Worm (Caenorhabditis elegans) whole organism, L1 larva: ENCODE results near the gene R03G8.6.

Experiments used
- aly-2 ChIP-seq: fragments of 150-350 bp; optimal IDR thresholded peaks from 2 replicates; lab custom pipeline; 2014; ENCODE audit warnings: missing biosample characterization, missing genetic modification characterization
- ama-1 ChIP-seq: fragments of 150-350 bp; optimal IDR thresholded peaks from 2 replicates; lab custom pipeline; 2014
- blmp-1 ChIP-seq: fragments of 150-350 bp; optimal IDR thresholded peaks from 2 replicates; lab custom pipeline; 2014; ENCODE audit warnings: missing biosample characterization, missing genetic modification characterization
- ceh-8 ChIP-seq: fragments of 200-800 bp; sonication (Bioruptor generic); optimal IDR thresholded peaks from 2 replicates; lab custom pipeline; 2018; ENCODE audit warnings: mild to moderate bottlenecking, missing genetic modification characterization, moderate library complexity, missing compliant biosample characterization
- ceh-82 ChIP-seq, 3 experiments: fragments of 150-350 bp in 1 of 3; sonication (generic microtip) in 2 of 3; optimal IDR thresholded peaks; 2 replicates each; lab custom pipeline; 2014 to 2017; ENCODE audit warnings: missing biosample characterization in 3 of 3, missing genetic modification characterization in 3 of 3
- ceh-88 ChIP-seq: fragments of 200-800 bp; sonication (Bioruptor generic); IDR thresholded peaks from 2 replicates; pipeline ENCODE4 v1.3.6; 2022; ENCODE audit warnings: missing genetic modification characterization, missing compliant biosample characterization
- ceh-90 ChIP-seq: sonication (generic microtip); optimal IDR thresholded peaks from 2 replicates; lab custom pipeline; 2016; ENCODE audit warnings: missing genetic modification characterization, missing compliant biosample characterization
- dsc-1 ChIP-seq: sonication (generic microtip); optimal IDR thresholded peaks from 2 replicates; lab custom pipeline; 2016; ENCODE audit warnings: mild to moderate bottlenecking, missing genetic modification characterization, missing compliant biosample characterization
- efl-1 ChIP-seq, 4 experiments: fragments of 150-350 bp; optimal IDR thresholded peaks in 3 of 4; peaks in 1 of 4; 1 replicate in 1 of 4; 2 replicates in 3 of 4; lab custom pipeline; 2014; ENCODE audit warnings: missing biosample characterization in 2 of 4, missing genetic modification characterization in 2 of 4, missing genetic modification reagents in 2 of 4
- efl-3 ChIP-seq: fragments of 200-800 bp; sonication (Bioruptor generic); optimal IDR thresholded peaks from 2 replicates; lab custom pipeline; 2018; ENCODE audit warnings: mild to moderate bottlenecking, missing genetic modification characterization, missing compliant biosample characterization
- egl-27 ChIP-seq, 2 experiments: fragments of 150-350 bp in 1 of 2; sonication (generic microtip); optimal IDR thresholded peaks; 3 replicates each; lab custom pipeline; 2017 to 2018; ENCODE audit warnings: missing biosample characterization in 2 of 2, missing genetic modification characterization in 2 of 2, missing genetic modification reagents in 2 of 2
- elt-2 ChIP-seq: sonication (generic microtip); optimal IDR thresholded peaks from 2 replicates; lab custom pipeline; 2016; ENCODE audit warnings: missing genetic modification characterization, mild to moderate bottlenecking, inconsistent platforms, missing compliant biosample characterization, missing genetic modification reagents
- ets-5 ChIP-seq: fragments of 200-800 bp; sonication (Bioruptor generic); IDR thresholded peaks from 2 replicates; pipeline ENCODE4 v1.3.6; 2022; ENCODE audit warnings: missing genetic modification characterization, missing compliant biosample characterization
- fkh-4 ChIP-seq: sonication (generic microtip); optimal IDR thresholded peaks from 2 replicates; lab custom pipeline; 2016; ENCODE audit warnings: missing compliant biosample characterization, missing genetic modification characterization, borderline replicate concordance
- fkh-8 ChIP-seq: sonication (generic microtip); optimal IDR thresholded peaks from 2 replicates; lab custom pipeline; 2016; ENCODE audit warnings: mild to moderate bottlenecking, missing genetic modification characterization, missing compliant biosample characterization
- hlh-17 ChIP-seq: fragments of 200-800 bp; sonication (Bioruptor generic); optimal IDR thresholded peaks from 2 replicates; lab custom pipeline; 2018; ENCODE audit warnings: missing genetic modification characterization, mild to moderate bottlenecking, missing compliant biosample characterization, moderate library complexity, borderline replicate concordance
- irx-1 ChIP-seq: sonication (generic microtip); optimal IDR thresholded peaks from 2 replicates; lab custom pipeline; 2016; ENCODE audit warnings: missing genetic modification characterization, missing compliant biosample characterization
- isw-1 ChIP-seq: fragments of 200-800 bp; sonication (Bioruptor generic); IDR thresholded peaks from 2 replicates; pipeline ENCODE4 v1.3.6; 2022; ENCODE audit warnings: missing genetic modification characterization, missing compliant biosample characterization
- jun-1 ChIP-seq: fragments of 150-350 bp; optimal IDR thresholded peaks from 2 replicates; lab custom pipeline; 2014; ENCODE audit warnings: missing biosample characterization, missing genetic modification reagents, missing genetic modification characterization
- lin-13 ChIP-seq: fragments of 150-350 bp; optimal IDR thresholded peaks from 2 replicates; lab custom pipeline; 2014; ENCODE audit warnings: missing biosample characterization, missing genetic modification reagents, missing genetic modification characterization
- lin-14 ChIP-seq: fragments of 200-800 bp; sonication (Bioruptor generic); optimal IDR thresholded peaks from 2 replicates; lab custom pipeline; 2018; ENCODE audit warnings: mild to moderate bottlenecking, missing genetic modification characterization, moderate library complexity, missing compliant biosample characterization
- lin-35 ChIP-seq, 2 experiments: fragments of 150-350 bp; optimal IDR thresholded peaks; 2 replicates each; lab custom pipeline; 2014; ENCODE audit warnings: missing biosample characterization in 2 of 2, missing genetic modification characterization in 2 of 2, missing genetic modification reagents in 2 of 2
- lir-3 ChIP-seq: sonication (generic microtip); optimal IDR thresholded peaks from 2 replicates; lab custom pipeline; 2016; ENCODE audit warnings: mild to moderate bottlenecking, missing genetic modification characterization, moderate library complexity, missing compliant biosample characterization; ENCODE audit not compliant: poor library complexity
- lsy-2 ChIP-seq, 2 experiments: fragments of 150-350 bp; optimal IDR thresholded peaks; 2 replicates each; lab custom pipeline; 2014; ENCODE audit warnings: missing biosample characterization in 2 of 2, missing genetic modification characterization in 2 of 2
- mdl-1 ChIP-seq, 2 experiments: fragments of 150-350 bp; optimal IDR thresholded peaks; 2 replicates each; lab custom pipeline; 2014 to 2017; ENCODE audit warnings: missing biosample characterization in 2 of 2, missing genetic modification characterization in 2 of 2, inconsistent platforms in 1 of 2
- mef-2 ChIP-seq: fragments of 150-350 bp; optimal IDR thresholded peaks from 2 replicates; lab custom pipeline; 2014; ENCODE audit warnings: missing biosample characterization, missing genetic modification characterization
- mep-1 ChIP-seq: fragments of 150-350 bp; optimal IDR thresholded peaks from 2 replicates; lab custom pipeline; 2014; ENCODE audit warnings: missing biosample characterization, missing genetic modification characterization
- nhr-20 ChIP-seq: sonication (generic microtip); optimal IDR thresholded peaks from 2 replicates; lab custom pipeline; 2016; ENCODE audit warnings: mild to moderate bottlenecking, missing genetic modification characterization, missing compliant biosample characterization
- nhr-28 ChIP-seq: fragments of 150-350 bp; optimal IDR thresholded peaks from 2 replicates; lab custom pipeline; 2014; ENCODE audit warnings: missing biosample characterization, missing genetic modification characterization
- nhr-47 ChIP-seq: sonication (generic microtip); optimal IDR thresholded peaks from 2 replicates; lab custom pipeline; 2016; ENCODE audit warnings: mild to moderate bottlenecking, missing genetic modification characterization, moderate library complexity, missing compliant biosample characterization
- nhr-71 ChIP-seq: sonication (generic microtip); optimal IDR thresholded peaks from 2 replicates; lab custom pipeline; 2016; ENCODE audit warnings: mild to moderate bottlenecking, missing genetic modification characterization, moderate library complexity, missing compliant biosample characterization
- nhr-76 ChIP-seq: sonication (generic microtip); optimal IDR thresholded peaks from 2 replicates; lab custom pipeline; 2017; ENCODE audit warnings: missing biosample characterization, missing genetic modification characterization
- nhr-77 ChIP-seq: fragments of 150-350 bp; optimal IDR thresholded peaks from 2 replicates; lab custom pipeline; 2014; ENCODE audit warnings: missing biosample characterization, missing genetic modification characterization
- nhr-85 ChIP-seq: sonication (generic microtip); peaks from one replicate; lab custom pipeline; 2016; ENCODE audit warnings: missing genetic modification characterization, inconsistent platforms, missing compliant biosample characterization
- pag-3 ChIP-seq: sonication (generic microtip); optimal IDR thresholded peaks from 2 replicates; lab custom pipeline; 2017; ENCODE audit warnings: missing genetic modification characterization, mild to moderate bottlenecking, missing compliant biosample characterization, antibody characterized with exemption, borderline replicate concordance; ENCODE audit not compliant: insufficient read depth
- pax-3 ChIP-seq: fragments of 200-800 bp; sonication (Bioruptor generic); optimal IDR thresholded peaks from 2 replicates; lab custom pipeline; 2018; ENCODE audit warnings: mild to moderate bottlenecking, missing genetic modification characterization, moderate library complexity, missing compliant biosample characterization
- skn-1 ChIP-seq: fragments of 150-350 bp; optimal IDR thresholded peaks from 2 replicates; lab custom pipeline; 2014; ENCODE audit warnings: missing biosample characterization, missing genetic modification characterization
- sptf-1 ChIP-seq: fragments of 150-350 bp; optimal IDR thresholded peaks from 2 replicates; lab custom pipeline; 2014; ENCODE audit warnings: missing biosample characterization, missing genetic modification characterization
- sup-37 ChIP-seq: fragments of 200-800 bp; sonication (Bioruptor generic); optimal IDR thresholded peaks from 2 replicates; lab custom pipeline; 2018; ENCODE audit warnings: mild to moderate bottlenecking, missing genetic modification characterization, missing compliant biosample characterization
- swsn-7 ChIP-seq: sonication (generic microtip); optimal IDR thresholded peaks from 2 replicates; lab custom pipeline; 2016; ENCODE audit warnings: missing genetic modification characterization, missing compliant biosample characterization
- unc-130 ChIP-seq: fragments of 150-350 bp; optimal IDR thresholded peaks from 2 replicates; lab custom pipeline; 2017; ENCODE audit warnings: missing biosample characterization, missing genetic modification characterization, inconsistent platforms
- unc-62 ChIP-seq: fragments of 150-350 bp; optimal IDR thresholded peaks from 2 replicates; lab custom pipeline; 2014; ENCODE audit warnings: missing biosample characterization, missing genetic modification reagents, missing genetic modification characterization
- unc-86 ChIP-seq: sonication (generic microtip); optimal IDR thresholded peaks from 2 replicates; lab custom pipeline; 2016; ENCODE audit warnings: missing genetic modification characterization, missing compliant biosample characterization
- ztf-11 ChIP-seq, 2 experiments: sonication (generic microtip); optimal IDR thresholded peaks; 2 replicates each; lab custom pipeline; 2016 to 2017; ENCODE audit warnings: missing genetic modification characterization in 2 of 2, missing biosample characterization in 1 of 2, missing compliant biosample characterization in 1 of 2
- ztf-4 ChIP-seq: fragments of 150-350 bp; optimal IDR thresholded peaks from 2 replicates; lab custom pipeline; 2014; ENCODE audit warnings: missing biosample characterization, missing genetic modification characterization

R03G8.6 gene

ce11 chrX:13144975-13145618 is 44.8 kb upstream of the R03G8.6 start (continued):
- TF ChIP-seq nhr-76 (tag; lab: Kevin White, UChicago) (peak; percentile 52), blmp-1 (tag; lab: Kevin White, UChicago) (peak; percentile 83), ceh-90 (tag; lab: Kevin White, UChicago) (no peak), ceh-88 (GFP tag; lab: Robert Waterston, UW) (peak; percentile 84), nhr-85 (tag; lab: Kevin White, UChicago) (peak; percentile 97), unc-62 (GFP tag; lab: Kevin White, UChicago) (no peak), dsc-1 (tag; lab: Kevin White, UChicago) (peak; percentile 98), lin-13 (peak; percentile 94), ceh-8 (GFP tag; lab: Kevin White, UChicago) (peak; percentile 83)

- TF ChIP-seq aly-2 (tag; lab: Kevin White, UChicago) = peak; percentile 2
- peak; percentile 83 for TF ChIP-seq nhr-85 (tag; lab: Kevin White, UChicago)
- peak in 1 of 2 experiments; percentile 17 for TF ChIP-seq efl-1 (optimal IDR thresholded peaks at IDR 0.05; lab: Kevin White, UChicago)
- peak in 1 of 2 experiments; percentile 85 for TF ChIP-seq efl-1 (GFP tag; optimal IDR thresholded peaks at IDR 0.05 in 1 of 2; lab: Kevin White, UChicago)
- TF ChIP-seq pax-3 (tag; lab: Kevin White, UChicago) = no peak
- TF ChIP-seq sptf-1 (tag; lab: Kevin White, UChicago) = no peak
- no peak for TF ChIP-seq blmp-1 (tag; lab: Kevin White, UChicago)
- TF ChIP-seq lin-14 (GFP tag; lab: Kevin White, UChicago) = peak; percentile 84
- TF ChIP-seq pag-3 (tag; lab: Kevin White, UChicago) = no peak
- peak; percentile 42 for TF ChIP-seq nhr-20
- no peak for TF ChIP-seq unc-86 (tag; lab: Kevin White, UChicago)
- no peak for TF ChIP-seq ceh-88 (GFP tag; lab: Robert Waterston, UW)
- peak in 1 of 2 experiments; percentile 4 for TF ChIP-seq lsy-2 (tag; optimal IDR thresholded peaks at IDR 0.05; lab: Kevin White, UChicago)
- peak; percentile 45 for TF ChIP-seq hlh-17 (GFP tag; lab: Kevin White, UChicago)
- peak in 1 of 2 experiments; percentile 66 for TF ChIP-seq ztf-11 (tag; optimal IDR thresholded peaks at IDR 0.05; lab: Kevin White, UChicago)
- TF ChIP-seq mep-1 = no peak
- TF ChIP-seq ets-5 = no peak
- peak; percentile 58 for TF ChIP-seq elt-2 (tag; lab: Kevin White, UChicago)
- TF ChIP-seq jun-1 = peak; percentile 29
- TF ChIP-seq unc-130 (tag; lab: Kevin White, UChicago) = no peak
- TF ChIP-seq ztf-4 (tag; lab: Kevin White, UChicago) = peak; percentile 5
- no peak for TF ChIP-seq egl-27 (tag; optimal IDR thresholded peaks at IDR 0.05; lab: Kevin White, UChicago)
- peak; percentile 53 for TF ChIP-seq sup-37
- peak; percentile 5 for TF ChIP-seq skn-1
- no peak for TF ChIP-seq efl-3 (GFP tag; lab: Kevin White, UChicago)
- TF ChIP-seq nhr-47 (tag; lab: Kevin White, UChicago) = peak; percentile 1
- TF ChIP-seq ama-1 (lab: Kevin White, UChicago) = peak; percentile 66
- TF ChIP-seq fkh-8 (tag; lab: Kevin White, UChicago) = peak; percentile 37
- no peak; the same call in 1 of the 2 replicates for TF ChIP-seq isw-1 (GFP tag; lab: Robert Waterston, UW)
- peak; percentile 57 for TF ChIP-seq nhr-71 (tag; lab: Kevin White, UChicago)
- no peak for TF ChIP-seq unc-62 (GFP tag; lab: Kevin White, UChicago)
- TF ChIP-seq irx-1 = no peak
- peak in 1 of 3 experiments; percentile 20 for TF ChIP-seq ceh-82 (tag; optimal IDR thresholded peaks at IDR 0.05; lab: Kevin White, UChicago)
- no peak for TF ChIP-seq nhr-28 (tag; lab: Kevin White, UChicago)
- TF ChIP-seq fkh-4 = no peak
- peak; percentile 23 for TF ChIP-seq swsn-7 (tag; lab: Kevin White, UChicago)
- no peak for TF ChIP-seq mef-2 (tag; lab: Kevin White, UChicago)
- no peak for TF ChIP-seq lin-35 (GFP tag; optimal IDR thresholded peaks at IDR 0.05; lab: Kevin White, UChicago)
- TF ChIP-seq ceh-8 (GFP tag; lab: Kevin White, UChicago) = peak; percentile 21
- TF ChIP-seq mdl-1 (tag; optimal IDR thresholded peaks at IDR 0.05; lab: Kevin White, UChicago) = peak in 1 of 2 experiments; percentile 27
- TF ChIP-seq lir-3 (tag; lab: Kevin White, UChicago) = no peak
- TF ChIP-seq nhr-77 (tag; lab: Kevin White, UChicago) = no peak
Observed at ce11 chrX:13143762-13144732, 43.7 kb upstream of the R03G8.6 start.
